Worm (Caenorhabditis elegans) whole organism, early embryonic: ENCODE results near the gene efk-1.

ENCODE experiments used
- B0310.2 ChIP-seq: sonication (generic microtip); optimal IDR thresholded peaks from 2 replicates; lab custom pipeline; 2016; ENCODE audit warnings: mild to moderate bottlenecking, missing genetic modification characterization, missing compliant biosample characterization
- F13C5.2 ChIP-seq: sonication (generic microtip); optimal IDR thresholded peaks from 2 replicates; lab custom pipeline; 2017; ENCODE audit warnings: mild to moderate bottlenecking, missing genetic modification characterization, inconsistent platforms, missing compliant biosample characterization
- aly-1 ChIP-seq: sonication (generic microtip); optimal IDR thresholded peaks from 2 replicates; lab custom pipeline; 2016; ENCODE audit warnings: missing genetic modification characterization, missing compliant biosample characterization
- ama-1 ChIP-seq: fragments of 150-350 bp; optimal IDR thresholded peaks from 2 replicates; lab custom pipeline; 2014
- ceh-13 ChIP-seq: fragments of 200-800 bp; sonication (Bioruptor generic); optimal IDR thresholded peaks from 2 replicates; lab custom pipeline; 2018; ENCODE audit warnings: mild to moderate bottlenecking, missing genetic modification characterization, missing compliant biosample characterization
- ceh-36 ChIP-seq: sonication (generic microtip); optimal IDR thresholded peaks from 2 replicates; lab custom pipeline; 2016; ENCODE audit warnings: missing genetic modification characterization, inconsistent platforms, missing compliant biosample characterization
- ets-7 ChIP-seq: sonication (generic microtip); optimal IDR thresholded peaks from 2 replicates; lab custom pipeline; 2016; ENCODE audit warnings: missing genotype, missing genetic modification characterization, missing compliant biosample characterization
- flt-1 ChIP-seq: fragments of 200-800 bp; sonication (Bioruptor generic); IDR thresholded peaks from 2 replicates; pipeline ENCODE4 v1.3.6; 2022; ENCODE audit warnings: missing genetic modification characterization, missing compliant biosample characterization
- hmbx-1 ChIP-seq: sonication (generic microtip); optimal IDR thresholded peaks from 2 replicates; lab custom pipeline; 2016; ENCODE audit warnings: mild to moderate bottlenecking, missing genetic modification characterization, missing compliant biosample characterization
- hmg-4 ChIP-seq: fragments of 200-800 bp; sonication (Bioruptor generic); optimal IDR thresholded peaks from 2 replicates; lab custom pipeline; 2018; ENCODE audit warnings: mild to moderate bottlenecking, missing genetic modification characterization, missing compliant biosample characterization
- hnd-1 ChIP-seq: sonication (generic microtip); optimal IDR thresholded peaks from 2 replicates; lab custom pipeline; 2016; ENCODE audit warnings: missing genetic modification characterization, missing compliant biosample characterization
- pes-1 ChIP-seq: fragments of 200-800 bp; sonication (Bioruptor generic); IDR thresholded peaks from 2 replicates; pipeline ENCODE4 v1.3.6; 2022; ENCODE audit warnings: missing genetic modification reagents, missing genetic modification characterization, missing compliant biosample characterization
- scrt-1 ChIP-seq: fragments of 200-800 bp; sonication (Bioruptor generic); IDR thresholded peaks from 2 replicates; pipeline ENCODE4 v1.3.6; 2022; ENCODE audit warnings: missing genetic modification characterization, missing compliant biosample characterization
- sea-1 ChIP-seq: fragments of 200-800 bp; sonication (Bioruptor generic); conservative IDR thresholded peaks from 2 replicates; pipeline ENCODE4 v1.3.6; 2022; ENCODE audit warnings: missing genetic modification characterization, missing compliant biosample characterization
- tbx-11 ChIP-seq: fragments of 200-800 bp; sonication (Bioruptor generic); IDR thresholded peaks from 2 replicates; pipeline ENCODE4 v1.3.6; 2022; ENCODE audit warnings: missing genetic modification characterization, missing compliant biosample characterization
- tbx-37 ChIP-seq: fragments of 200-800 bp; sonication (Bioruptor generic); conservative IDR thresholded peaks from 2 replicates; pipeline ENCODE4 v1.3.6; 2022; ENCODE audit warnings: missing genetic modification reagents, missing genetic modification characterization, missing compliant biosample characterization
- tra-4 ChIP-seq: sonication (generic microtip); optimal IDR thresholded peaks from 2 replicates; lab custom pipeline; 2017; ENCODE audit warnings: missing genetic modification characterization, missing compliant biosample characterization

efk-1 gene

ce11 chrIII:6198378-6199234 lies 30.3 kb upstream of the efk-1 start, which contains the start of the genes C23G10.7 and rpn-2:
C23G10.7 (minus strand) TSS chrIII:6198414.
rpn-2 (plus strand) TSS chrIII:6199184.
- TF ChIP-seq tbx-37 (GFP tag; lab: Robert Waterston, UW): no peak
- TF ChIP-seq pes-1: no peak
- 0 out of 2 replicates have a peak, but pooled peaks have one; percentile 17 for TF ChIP-seq scrt-1
- peak; percentile 2 for TF ChIP-seq F13C5.2 (tag; lab: Kevin White, UChicago)

- TF ChIP-seq hnd-1 (tag; lab: Kevin White, UChicago): no peak
- TF ChIP-seq ceh-13 (GFP tag; lab: Kevin White, UChicago): no peak
- no peak for TF ChIP-seq ets-7 (tag; lab: Kevin White, UChicago)
- no peak for TF ChIP-seq flt-1 (GFP tag; lab: Robert Waterston, UW)
- no peak for TF ChIP-seq tbx-11
- no peak for TF ChIP-seq ama-1 (lab: Kevin White, UChicago)
- TF ChIP-seq tra-4 (tag; lab: Kevin White, UChicago): no peak
These were observed 27.4 kb upstream of the efk-1 start for ce11 chrIII:6195718-6196117.

ce11 chrIII:6194480-6194879 lies 26.1 kb upstream of the efk-1 start, which contains the start of gene ugt-66:
ugt-66 (minus strand) TSS chrIII:6194580.
- TF ChIP-seq B0310.2 (tag; lab: Kevin White, UChicago) (no peak), F13C5.2 (tag; lab: Kevin White, UChicago) (no peak), tbx-11 (no peak), ets-7 (tag; lab: Kevin White, UChicago) (no peak), sea-1 (no peak), pes-1 (no peak), hnd-1 (tag; lab: Kevin White, UChicago) (no peak)

- TF ChIP-seq ceh-36: no peak
- TF ChIP-seq sea-1: no peak
- TF ChIP-seq pes-1: no peak
- TF ChIP-seq ama-1 (lab: Kevin White, UChicago): no peak
- TF ChIP-seq tbx-37 (GFP tag; lab: Robert Waterston, UW): no peak
- TF ChIP-seq B0310.2 (tag; lab: Kevin White, UChicago): no peak
- TF ChIP-seq F13C5.2 (tag; lab: Kevin White, UChicago): no peak
- no peak for TF ChIP-seq hnd-1 (tag; lab: Kevin White, UChicago)
- TF ChIP-seq tra-4 (tag; lab: Kevin White, UChicago): no peak
- no peak for TF ChIP-seq ets-7 (tag; lab: Kevin White, UChicago)
These were observed 22.5 kb upstream of the efk-1 start, which contains the start of gene C23G10.5 for ce11 chrIII:6190810-6191209. C23G10.5 (plus strand) TSS chrIII:6191110.

ce11 chrIII:6183118-6183517 lies 14.8 kb upstream of the efk-1 start, which contains the start of gene nas-28:
nas-28 (minus strand) TSS chrIII:6183218.
- TF ChIP-seq pes-1 (no peak), tbx-37 (GFP tag; lab: Robert Waterston, UW) (no peak), tra-4 (tag; lab: Kevin White, UChicago) (no peak), ceh-36 (no peak), flt-1 (GFP tag; lab: Robert Waterston, UW) (no peak), hmbx-1 (tag; lab: Kevin White, UChicago) (no peak), ceh-13 (GFP tag; lab: Kevin White, UChicago) (no peak), F13C5.2 (tag; lab: Kevin White, UChicago) (no peak), B0310.2 (tag; lab: Kevin White, UChicago) (no peak)

- TF ChIP-seq hmbx-1 (tag; lab: Kevin White, UChicago) (no peak), tbx-37 (GFP tag; lab: Robert Waterston, UW) (no peak), ama-1 (lab: Kevin White, UChicago) (no peak), F13C5.2 (tag; lab: Kevin White, UChicago) (no peak), ceh-13 (GFP tag; lab: Kevin White, UChicago) (no peak), ceh-36 (no peak), B0310.2 (tag; lab: Kevin White, UChicago) (no peak), ets-7 (tag; lab: Kevin White, UChicago) (no peak), tbx-11 (no peak), hmg-4 (GFP tag; lab: Kevin White, UChicago) (no peak), tra-4 (tag; lab: Kevin White, UChicago) (no peak), pes-1 (no peak), flt-1 (GFP tag; lab: Robert Waterston, UW) (no peak), hnd-1 (tag; lab: Kevin White, UChicago) (no peak), sea-1 (no peak), aly-1 (tag; lab: Kevin White, UChicago) (no peak), scrt-1 (no peak)
These were observed 11.9 kb upstream of the efk-1 start for ce11 chrIII:6180294-6180693.

- TF ChIP-seq tra-4 (tag; lab: Kevin White, UChicago) (no peak), aly-1 (tag; lab: Kevin White, UChicago) (no peak)
These were observed 10.7 kb upstream of the efk-1 start for ce11 chrIII:6179062-6179461.

- TF ChIP-seq aly-1 (tag; lab: Kevin White, UChicago) (no peak), pes-1 (no peak), hnd-1 (tag; lab: Kevin White, UChicago) (no peak), B0310.2 (tag; lab: Kevin White, UChicago) (no peak), sea-1 (no peak), hmg-4 (GFP tag; lab: Kevin White, UChicago) (no peak), tra-4 (tag; lab: Kevin White, UChicago) (no peak), scrt-1 (no peak), F13C5.2 (tag; lab: Kevin White, UChicago) (no peak), ceh-13 (GFP tag; lab: Kevin White, UChicago) (no peak), ets-7 (tag; lab: Kevin White, UChicago) (no peak), hmbx-1 (tag; lab: Kevin White, UChicago) (no peak), ceh-36 (no peak), ama-1 (lab: Kevin White, UChicago) (no peak), flt-1 (GFP tag; lab: Robert Waterston, UW) (no peak), tbx-37 (GFP tag; lab: Robert Waterston, UW) (no peak)
These were observed 10.2 kb upstream of the efk-1 start, which contains the start of gene F42A10.7 for ce11 chrIII:6178586-6178985. F42A10.7 (minus strand) TSS chrIII:6178686.
